Worm (Caenorhabditis elegans) whole organism, young adult: Measurements from ENCODE around the gene F41F3.9.

ENCODE experiments used
- B0035.1 ChIP-seq: sonication (generic microtip); optimal IDR thresholded peaks from 2 replicates; lab custom pipeline; 2016; ENCODE audit warnings: missing genetic modification characterization, mild to moderate bottlenecking, missing compliant biosample characterization, missing genotype, missing genetic modification reagents
- hmg-1.2 ChIP-seq: fragments of 200-800 bp; sonication (Bioruptor generic); IDR thresholded peaks from 2 replicates; pipeline ENCODE4 v1.3.6; 2022; ENCODE audit warnings: missing genetic modification reagents, missing genetic modification characterization, missing compliant biosample characterization
- lin-35 ChIP-seq, 3 experiments: fragments of 150-350 bp in 2 of 3; sonication (generic microtip) in 1 of 3; optimal IDR thresholded peaks; 2 replicates each; lab custom pipeline; 2014 to 2018; ENCODE audit warnings: missing biosample characterization in 3 of 3, missing genetic modification characterization in 3 of 3, missing genetic modification reagents in 3 of 3
- lin-54 ChIP-seq: fragments of 200-800 bp; sonication (Bioruptor generic); optimal IDR thresholded peaks from 2 replicates; lab custom pipeline; 2018; ENCODE audit warnings: mild to moderate bottlenecking, missing genetic modification characterization, missing compliant biosample characterization
- nhr-90 ChIP-seq: sonication (generic microtip); optimal IDR thresholded peaks from 2 replicates; lab custom pipeline; 2016; ENCODE audit warnings: missing genotype, mild to moderate bottlenecking, missing genetic modification characterization, missing compliant biosample characterization
- snpc-4 ChIP-seq, 5 experiments: fragments of 150-350 bp in 1 of 5; sonication (generic microtip) in 4 of 5; optimal IDR thresholded peaks; 2 replicates each; lab custom pipeline; 2014 to 2018; ENCODE audit warnings: missing genetic modification characterization in 5 of 5, missing biosample characterization in 3 of 5, antibody characterized with exemption in 2 of 5, mild to moderate bottlenecking in 2 of 5, missing compliant biosample characterization in 2 of 5, missing genotype in 2 of 5, moderate library complexity in 2 of 5, missing genetic modification reagents in 1 of 5
- unc-130 ChIP-seq: sonication (generic microtip); optimal IDR thresholded peaks from 2 replicates; lab custom pipeline; 2016; ENCODE audit warnings: missing genetic modification reagents, missing genetic modification characterization, missing compliant biosample characterization
- xnd-1 ChIP-seq: sonication (generic microtip); optimal IDR thresholded peaks from 2 replicates; lab custom pipeline; 2016; ENCODE audit warnings: missing genotype, missing genetic modification reagents, missing genetic modification characterization, missing compliant biosample characterization

- TF ChIP-seq lin-35 (GFP tag; optimal IDR thresholded peaks at IDR 0.05; lab: Kevin White, UChicago) (no peak), lin-54 (GFP tag; lab: Kevin White, UChicago) (no peak), B0035.1 (tag; lab: Kevin White, UChicago) (no peak), snpc-4 (GFP tag; optimal IDR thresholded peaks at IDR 0.05; lab: Kevin White, UChicago) (no peak), snpc-4 (tag; optimal IDR thresholded peaks at IDR 0.05; lab: Kevin White, UChicago) (no peak), nhr-90 (no peak), xnd-1 (tag; lab: Kevin White, UChicago) (no peak), unc-130 (no peak), hmg-1.2 (GFP tag; lab: Robert Waterston, UW) (no peak)
These were observed 38.0 kb upstream of the F41F3.9 start, which contains the start of gene sumv-2 for ce11 chrV:4617260-4617659.
